Fruit fly (Drosophila melanogaster) whole organism, embryonic: ENCODE data around the gene KFase.

Experiments used
- CG10209 ChIP-seq: fragments of 200-800 bp; sonication (Bioruptor generic); optimal IDR thresholded peaks from 3 replicates; lab custom pipeline; 2017; ENCODE audit warnings: missing biosample characterization, mild to moderate bottlenecking, missing genetic modification characterization, missing genetic modification reagents
- CG10959 ChIP-seq: fragments of 200-800 bp; sonication (Bioruptor generic); IDR thresholded peaks from 2 replicates; pipeline ENCODE4 v1.3.6; 2022; ENCODE audit warnings: missing biosample characterization, missing genetic modification characterization
- CG11695 ChIP-seq: fragments of 200-800 bp; sonication (Bioruptor generic); IDR thresholded peaks from 3 replicates; pipeline ENCODE4 v1.3.6; 2022; ENCODE audit warnings: missing biosample characterization, missing genetic modification characterization
- CG12071 ChIP-seq: fragments of 200-800 bp; sonication (Bioruptor generic); optimal IDR thresholded peaks from 3 replicates; lab custom pipeline; 2018; ENCODE audit warnings: missing biosample characterization, mild to moderate bottlenecking, missing genetic modification characterization
- CG12219 ChIP-seq: fragments of 200-800 bp; sonication (Bioruptor generic); optimal IDR thresholded peaks from 3 replicates; lab custom pipeline; 2018; ENCODE audit warnings: missing biosample characterization, mild to moderate bottlenecking, missing genetic modification characterization
- CG14441 ChIP-seq: fragments of 200-800 bp; sonication (Bioruptor generic); IDR thresholded peaks from 2 replicates; pipeline ENCODE4 v1.3.6; 2022; ENCODE audit warnings: missing biosample characterization, missing genetic modification characterization
- CG14860 ChIP-seq: fragments of 200-800 bp; sonication (Bioruptor generic); IDR thresholded peaks from 3 replicates; pipeline ENCODE4 v1.3.6; 2022; ENCODE audit warnings: missing biosample characterization, missing genetic modification characterization; ENCODE audit not compliant: partially characterized antibody
- CG16863 ChIP-seq: fragments of 200-800 bp; sonication (Bioruptor generic); optimal IDR thresholded peaks from 3 replicates; lab custom pipeline; 2016; ENCODE audit warnings: missing biosample characterization, missing genetic modification characterization
- CG3065 ChIP-seq: fragments of 200-800 bp; sonication (Bioruptor generic); optimal IDR thresholded peaks from 2 replicates; lab custom pipeline; 2016; ENCODE audit warnings: missing biosample characterization, missing genetic modification characterization
- CG32767 ChIP-seq: fragments of 200-800 bp; sonication (Bioruptor generic); IDR thresholded peaks from 2 replicates; pipeline ENCODE4 v1.3.6; 2022; ENCODE audit warnings: missing biosample characterization, missing genetic modification characterization
- CG6689 ChIP-seq: fragments of 200-800 bp; sonication (Bioruptor generic); IDR thresholded peaks from 2 replicates; pipeline ENCODE4 v1.3.6; 2022; ENCODE audit warnings: missing biosample characterization, missing genetic modification characterization
- CG6791 ChIP-seq: fragments of 200-800 bp; sonication (Bioruptor generic); IDR thresholded peaks from 3 replicates; pipeline ENCODE4 v1.3.6; 2022; ENCODE audit warnings: missing biosample characterization, missing genetic modification characterization; ENCODE audit not compliant: partially characterized antibody
- CG7786 ChIP-seq: fragments of 200-800 bp; sonication (Bioruptor generic); optimal IDR thresholded peaks from 2 replicates; lab custom pipeline; 2016; ENCODE audit warnings: missing biosample characterization, missing genetic modification characterization
- CG8944 ChIP-seq: fragments of 200-800 bp; sonication (Bioruptor generic); optimal IDR thresholded peaks from 3 replicates; lab custom pipeline; 2016; ENCODE audit warnings: missing biosample characterization, missing genetic modification characterization
- CG9215 ChIP-seq: fragments of 200-800 bp; sonication (Bioruptor generic); IDR thresholded peaks from 2 replicates; pipeline ENCODE4 v1.3.6; 2022; ENCODE audit warnings: missing biosample characterization, missing genetic modification characterization
- CG9609 ChIP-seq: fragments of 200-800 bp; sonication (Bioruptor generic); optimal IDR thresholded peaks from 3 replicates; lab custom pipeline; 2016; ENCODE audit warnings: missing biosample characterization, missing genetic modification characterization
- CG9876 ChIP-seq: fragments of 200-800 bp; sonication (Bioruptor generic); optimal IDR thresholded peaks from 2 replicates; lab custom pipeline; 2016; ENCODE audit warnings: missing biosample characterization, missing genetic modification characterization
- CoRest ChIP-seq: fragments of 200-800 bp; sonication (Bioruptor generic); optimal IDR thresholded peaks from 3 replicates; lab custom pipeline; 2018; ENCODE audit warnings: missing biosample characterization, mild to moderate bottlenecking, missing genetic modification characterization, moderate library complexity
- Dip3 ChIP-seq: fragments of 200-800 bp; sonication (Bioruptor generic); optimal IDR thresholded peaks from 3 replicates; lab custom pipeline; 2016; ENCODE audit warnings: missing biosample characterization, missing genetic modification characterization
- Dll ChIP-seq: fragments of 200-800 bp; sonication (Bioruptor generic); IDR thresholded peaks from 4 replicates; pipeline ENCODE4 v1.3.6; 2022; ENCODE audit warnings: missing biosample characterization, missing genetic modification characterization; ENCODE audit not compliant: partially characterized antibody
- Ets65A ChIP-seq: fragments of 200-800 bp; sonication (Bioruptor generic); peaks from one replicate; lab custom pipeline; 2016; ENCODE audit warnings: missing biosample characterization, missing genetic modification characterization
- HLH4C ChIP-seq: fragments of 200-800 bp; sonication (Bioruptor generic); IDR thresholded peaks from 3 replicates; pipeline ENCODE4 v1.3.6; 2022; ENCODE audit warnings: missing biosample characterization, missing genetic modification characterization; ENCODE audit not compliant: partially characterized antibody
- HLHmδ ChIP-seq: fragments of 200-800 bp; sonication (Bioruptor generic); optimal IDR thresholded peaks from 2 replicates; lab custom pipeline; 2018; ENCODE audit warnings: missing biosample characterization, mild to moderate bottlenecking, missing genetic modification characterization, moderate library complexity
- Kr ChIP-seq: fragments of 200-800 bp; sonication (Bioruptor generic); optimal IDR thresholded peaks from 2 replicates; lab custom pipeline; 2017; ENCODE audit warnings: missing biosample characterization, mild to moderate bottlenecking, missing genetic modification characterization
- Med ChIP-seq: fragments of 200-800 bp; sonication (Bioruptor generic); peaks from one replicate; lab custom pipeline; 2016; ENCODE audit warnings: missing biosample characterization, missing genetic modification characterization, mild to moderate bottlenecking, inconsistent platforms, moderate library complexity
- Oaz ChIP-seq: fragments of 200-800 bp; sonication (Bioruptor generic); IDR thresholded peaks from 2 replicates; pipeline ENCODE4 v1.3.6; 2022; ENCODE audit warnings: missing biosample characterization, missing genetic modification characterization
- Usf ChIP-seq: fragments of 200-800 bp; sonication (Bioruptor generic); optimal IDR thresholded peaks from 2 replicates; lab custom pipeline; 2017; ENCODE audit warnings: missing genotype, missing biosample characterization, missing genetic modification characterization
- ap ChIP-seq: fragments of 200-800 bp; sonication (Bioruptor generic); IDR thresholded peaks from 2 replicates; pipeline ENCODE4 v1.3.6; 2022; ENCODE audit warnings: missing biosample characterization, missing genetic modification characterization
- ato ChIP-seq: fragments of 200-800 bp; sonication (Bioruptor generic); IDR thresholded peaks from 2 replicates; pipeline ENCODE4 v1.3.6; 2022; ENCODE audit warnings: missing biosample characterization, missing genetic modification characterization; ENCODE audit not compliant: partially characterized antibody
- caup ChIP-seq: fragments of 200-800 bp; sonication (Bioruptor generic); optimal IDR thresholded peaks from 3 replicates; lab custom pipeline; 2017; ENCODE audit warnings: missing biosample characterization, mild to moderate bottlenecking, missing genetic modification characterization, moderate library complexity; ENCODE audit not compliant: severe bottlenecking
- crol ChIP-seq: fragments of 200-800 bp; sonication (Bioruptor generic); IDR thresholded peaks from 2 replicates; pipeline ENCODE4 v1.3.6; 2022; ENCODE audit warnings: missing biosample characterization, missing genetic modification characterization
- dan ChIP-seq: fragments of 200-800 bp; sonication (Bioruptor generic); IDR thresholded peaks from 2 replicates; pipeline ENCODE4 v1.3.6; 2022; ENCODE audit warnings: missing biosample characterization, missing genetic modification characterization
- dm ChIP-seq: fragments of 200-800 bp; sonication (Bioruptor generic); optimal IDR thresholded peaks from 3 replicates; lab custom pipeline; 2016; ENCODE audit warnings: missing biosample characterization, missing genetic modification characterization
- emc ChIP-seq: fragments of 200-800 bp; sonication (Bioruptor generic); optimal IDR thresholded peaks from 2 replicates; lab custom pipeline; 2016; ENCODE audit warnings: missing biosample characterization, missing genetic modification characterization
- fd64A ChIP-seq: fragments of 200-800 bp; sonication (Bioruptor generic); optimal IDR thresholded peaks from 3 replicates; lab custom pipeline; 2018; ENCODE audit warnings: missing biosample characterization, mild to moderate bottlenecking, missing genetic modification characterization
- ftz-f1 ChIP-seq: fragments of 200-800 bp; sonication (Bioruptor generic); optimal IDR thresholded peaks from 2 replicates; lab custom pipeline; 2016; ENCODE audit warnings: missing biosample characterization, missing genetic modification characterization
- gce ChIP-seq: fragments of 200-800 bp; sonication (Bioruptor generic); IDR thresholded peaks from 3 replicates; pipeline ENCODE4 v1.3.6; 2022; ENCODE audit warnings: missing biosample characterization, missing genetic modification characterization
- grau ChIP-seq: fragments of 200-800 bp; optimal IDR thresholded peaks from 3 replicates; lab custom pipeline; 2019; ENCODE audit warnings: missing biosample characterization, mild to moderate bottlenecking, missing genetic modification characterization, moderate library complexity
- her ChIP-seq: fragments of 200-800 bp; sonication (Bioruptor generic); optimal IDR thresholded peaks from 2 replicates; lab custom pipeline; 2016; ENCODE audit warnings: missing biosample characterization, missing genetic modification characterization
- jumu ChIP-seq: fragments of 200-800 bp; sonication (Bioruptor generic); optimal IDR thresholded peaks from 3 replicates; lab custom pipeline; 2016; ENCODE audit warnings: missing biosample characterization, missing genetic modification characterization
- lola ChIP-seq, 3 experiments: fragments of >200 bp in 2 of 3; fragments of 200-800 bp in 1 of 3; sonication (Bioruptor generic) in 1 of 3; optimal IDR thresholded peaks; 2 replicates each; lab custom pipeline; 2017 to 2019; ENCODE audit warnings: missing biosample characterization in 3 of 3, missing genetic modification characterization in 3 of 3, mild to moderate bottlenecking in 1 of 3, moderate library complexity in 1 of 3
- nmo ChIP-seq: fragments of 200-800 bp; sonication (Bioruptor generic); optimal IDR thresholded peaks from 2 replicates; lab custom pipeline; 2018; ENCODE audit warnings: missing biosample characterization, mild to moderate bottlenecking, missing genetic modification characterization, moderate library complexity
- otp ChIP-seq: fragments of 200-800 bp; sonication (Bioruptor generic); IDR thresholded peaks from 3 replicates; pipeline ENCODE4, ENCODE4 v1.3.6; 2022; ENCODE audit warnings: missing biosample characterization, missing genetic modification characterization
- rib ChIP-seq: fragments of 200-800 bp; sonication (Bioruptor generic); IDR thresholded peaks from 2 replicates; pipeline ENCODE4 v1.3.6; 2022; ENCODE audit warnings: missing biosample characterization, missing genetic modification characterization
- shn ChIP-seq: fragments of 200-800 bp; sonication (Bioruptor generic); optimal IDR thresholded peaks from 3 replicates; lab custom pipeline; 2016; ENCODE audit warnings: missing biosample characterization, missing genetic modification characterization
- sim ChIP-seq: fragments of 200-800 bp; sonication (Bioruptor generic); IDR thresholded peaks from 2 replicates; pipeline ENCODE4 v1.3.6; 2022; ENCODE audit warnings: missing biosample characterization, missing genetic modification characterization
- ssp ChIP-seq: fragments of 200-800 bp; sonication (Bioruptor generic); IDR thresholded peaks from 2 replicates; pipeline ENCODE4 v1.3.6; 2022; ENCODE audit warnings: missing biosample characterization, missing genetic modification characterization
- sug ChIP-seq: fragments of 200-800 bp; optimal IDR thresholded peaks from 2 replicates; lab custom pipeline; 2019; ENCODE audit warnings: missing biosample characterization, mild to moderate bottlenecking, missing genetic modification characterization, moderate library complexity
- trem ChIP-seq: fragments of 200-800 bp; optimal IDR thresholded peaks from 3 replicates; lab custom pipeline; 2019; ENCODE audit warnings: missing biosample characterization, mild to moderate bottlenecking, missing genetic modification characterization, moderate library complexity
- tx ChIP-seq: fragments of 200-800 bp; sonication (Bioruptor generic); optimal IDR thresholded peaks from 2 replicates; lab custom pipeline; 2016; ENCODE audit warnings: missing biosample characterization, missing genetic modification characterization
- unpg ChIP-seq: fragments of 200-800 bp; sonication (Bioruptor generic); optimal IDR thresholded peaks from 3 replicates; lab custom pipeline; 2018; ENCODE audit warnings: missing biosample characterization, mild to moderate bottlenecking, missing genetic modification characterization, moderate library complexity

The KFase gene

DNA sequence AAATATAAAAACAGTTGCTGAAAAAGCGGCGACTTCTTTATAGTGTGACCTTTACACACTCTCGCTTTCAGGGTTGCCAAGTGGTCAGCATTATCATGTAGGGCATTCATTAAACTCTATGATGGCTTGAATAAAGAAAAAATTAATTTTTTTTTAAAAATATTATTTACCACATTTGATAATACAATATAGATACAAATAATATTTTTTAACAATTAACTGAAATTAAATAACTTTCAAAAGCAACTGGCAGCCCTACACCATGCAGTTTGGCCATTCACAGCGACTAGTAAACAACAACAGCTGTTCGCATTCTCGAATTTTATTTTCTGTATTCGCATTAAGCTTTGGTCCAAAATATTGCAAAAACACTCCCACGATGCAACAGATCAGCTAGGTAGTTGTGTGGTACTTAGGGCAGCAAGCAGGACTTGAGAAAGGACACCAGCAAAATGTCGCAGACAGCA is 2.3 kb upstream of the KFase start, which contains the start of the genes Phf5a and CG31638 (continued):
- TF ChIP-seq sim (GFP tag; lab: Robert Waterston, UW) (no peak), tx (GFP tag; lab: Kevin White, UChicago) (peak; percentile 76), CG10209 (GFP tag; lab: Kevin White, UChicago) (peak; percentile 88), otp (GFP tag; lab: Robert Waterston, UW) (peak; percentile 81; the same call in 2 of the 3 replicates), Oaz (peak; percentile 63; the same call in 1 of the 2 replicates), CG6791 (GFP tag; lab: Robert Waterston, UW) (peak; percentile 21; the same call in 1 of the 3 replicates), CG8944 (GFP tag; lab: Kevin White, UChicago) (peak; percentile 72), CG14441 (GFP tag; lab: Robert Waterston, UW) (peak; percentile 98), CG9876 (peak; percentile 28), shn (peak; percentile 58), Dip3 (GFP tag; lab: Kevin White, UChicago) (no peak), rib (GFP tag; lab: Robert Waterston, UW) (no peak), HLH4C (no peak), unpg (GFP tag; lab: Kevin White, UChicago) (peak; percentile 87), ap (GFP tag; lab: Robert Waterston, UW) (peak; percentile 66; the same call in 1 of the 2 replicates), Ets65A (GFP tag; lab: Kevin White, UChicago) (peak; percentile 95), CG32767 (GFP tag; lab: Robert Waterston, UW) (peak; percentile 94), crol (GFP tag; lab: Robert Waterston, UW) (peak; percentile 53; the same call in 1 of the 2 replicates), CG10959 (GFP tag; lab: Robert Waterston, UW) (peak; percentile 34; the same call in 1 of the 2 replicates), dan (GFP tag; lab: Robert Waterston, UW) (peak; percentile 88), caup (GFP tag; lab: Kevin White, UChicago) (peak; percentile 83), Usf (GFP tag; lab: Kevin White, UChicago) (peak; percentile 58), lola (GFP tag; optimal IDR thresholded peaks at IDR 0.05; lab: Kevin White, UChicago) (peak in 1 of 3 experiments; percentile 73), Med (GFP tag; lab: Kevin White, UChicago) (peak; percentile 87), gce (GFP tag; lab: Robert Waterston, UW) (peak; percentile 95), her (GFP tag; lab: Kevin White, UChicago) (no peak), Dll (0 out of 4 replicates have a peak, but pooled peaks have one; percentile 52), trem (tag; lab: Kevin White, UChicago) (peak; percentile 96), sug (tag; lab: Kevin White, UChicago) (peak; percentile 66), CG16863 (GFP tag; lab: Kevin White, UChicago) (peak; percentile 33), dm (GFP tag; lab: Kevin White, UChicago) (peak; percentile 54), nmo (peak; percentile 81), grau (tag; lab: Kevin White, UChicago) (peak; percentile 82), CG12219 (GFP tag; lab: Kevin White, UChicago) (peak; percentile 83), jumu (peak; percentile 85), ato (GFP tag; lab: Robert Waterston, UW) (no peak), CG7786 (GFP tag; lab: Kevin White, UChicago) (peak; percentile 82), CG3065 (peak; percentile 88), emc (GFP tag; lab: Kevin White, UChicago) (no peak), fd64A (GFP tag; lab: Kevin White, UChicago) (peak; percentile 59), ssp (GFP tag; lab: Robert Waterston, UW) (peak; percentile 48), CoRest (tag; lab: Kevin White, UChicago) (peak; percentile 90), ftz-f1 (no peak), Kr (GFP tag; lab: Kevin White, UChicago) (no peak), CG9609 (peak; percentile 73), HLHmδ (no peak), CG6689 (peak; percentile 97), CG11695 (GFP tag; lab: Robert Waterston, UW) (peak; percentile 93), CG14860 (GFP tag; lab: Robert Waterston, UW) (no peak), CG12071 (GFP tag; lab: Kevin White, UChicago) (peak; percentile 76), CG9215 (GFP tag; lab: Robert Waterston, UW) (peak; percentile 96)
